Fruit fly (Drosophila melanogaster) whole organism, embryonic: ENCODE results near the gene Pex3.

ENCODE experiments used
- Bdp1 ChIP-seq: fragments of 200-800 bp; sonication (Bioruptor generic); optimal IDR thresholded peaks from 3 replicates; lab custom pipeline; 2016; ENCODE audit warnings: missing biosample characterization, missing genetic modification characterization
- CG13894 ChIP-seq: fragments of 200-800 bp; sonication (Bioruptor generic); optimal IDR thresholded peaks from 3 replicates; lab custom pipeline; 2018; ENCODE audit warnings: missing biosample characterization, mild to moderate bottlenecking, missing genetic modification characterization, moderate library complexity
- CG14965 ChIP-seq: fragments of 200-800 bp; sonication (Bioruptor generic); optimal IDR thresholded peaks from 2 replicates; lab custom pipeline; 2016; ENCODE audit warnings: missing biosample characterization, missing genetic modification characterization, borderline replicate concordance
- CG15269 ChIP-seq: fragments of 200-800 bp; sonication (Bioruptor generic); optimal IDR thresholded peaks from 2 replicates; lab custom pipeline; 2018; ENCODE audit warnings: missing biosample characterization, mild to moderate bottlenecking, missing genetic modification characterization, moderate library complexity
- CG16815 ChIP-seq: fragments of 200-800 bp; sonication (Bioruptor generic); optimal IDR thresholded peaks from 3 replicates; lab custom pipeline; 2017; ENCODE audit warnings: missing biosample characterization, mild to moderate bottlenecking, missing genetic modification characterization
- Dll ChIP-seq: fragments of 200-800 bp; sonication (Bioruptor generic); IDR thresholded peaks from 4 replicates; pipeline ENCODE4 v1.3.6; 2022; ENCODE audit warnings: missing biosample characterization, missing genetic modification characterization; ENCODE audit not compliant: partially characterized antibody
- dati ChIP-seq: fragments of 200-800 bp; sonication (Bioruptor generic); IDR thresholded peaks from 2 replicates; pipeline ENCODE4 v1.3.6; 2022; ENCODE audit warnings: missing biosample characterization, missing genetic modification characterization
- esg ChIP-seq: fragments of 200-800 bp; sonication (Bioruptor generic); conservative IDR thresholded peaks from 2 replicates; pipeline ENCODE4 v1.3.6; 2022; ENCODE audit warnings: missing biosample characterization, missing genetic modification characterization
- ttk ChIP-seq: fragments of 200-800 bp; sonication (Bioruptor generic); IDR thresholded peaks from 2 replicates; pipeline ENCODE4 v2.1.2; 2022; ENCODE audit warnings: missing biosample characterization, missing genetic modification characterization
- zfh1 ChIP-seq: fragments of 200-800 bp; sonication (Bioruptor generic); IDR thresholded peaks from 3 replicates; pipeline ENCODE4 v1.3.6; 2022; ENCODE audit warnings: missing biosample characterization, missing genetic modification characterization

DNA sequence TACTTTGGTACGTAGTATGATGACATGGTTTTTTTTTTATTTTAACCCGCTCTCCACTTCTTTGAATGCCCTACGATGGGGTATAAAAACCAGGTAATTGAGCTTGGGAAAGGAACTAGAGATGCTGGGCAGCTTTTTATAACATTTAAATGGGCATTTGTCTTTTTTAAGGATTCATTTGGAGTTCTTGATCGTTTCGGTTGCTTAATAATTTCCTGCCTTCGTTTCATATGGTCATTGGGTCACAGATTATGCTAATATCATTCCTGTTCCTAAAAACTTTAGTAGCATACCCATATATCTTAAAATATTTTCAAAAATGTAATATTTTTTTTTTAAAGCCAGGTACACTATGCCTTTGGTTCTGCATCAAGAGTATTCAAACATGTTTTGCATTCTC, 44.6 kb downstream of the Pex3 start:
- no peak for TF ChIP-seq CG13894 (tag; lab: Kevin White, UChicago)
- no peak for TF ChIP-seq ttk
- no peak for TF ChIP-seq zfh1 (GFP tag; lab: Robert Waterston, UW)
- TF ChIP-seq Dll = no peak
- no peak for TF ChIP-seq CG15269 (tag; lab: Kevin White, UChicago)
- TF ChIP-seq dati (GFP tag; lab: Robert Waterston, UW) = no peak
- no peak for TF ChIP-seq CG16815 (GFP tag; lab: Kevin White, UChicago)
- TF ChIP-seq esg = no peak
- TF ChIP-seq Bdp1 (GFP tag; lab: Kevin White, UChicago) = no peak
- no peak for TF ChIP-seq CG14965
